Fruit fly (Drosophila melanogaster) whole organism, embryonic: ENCODE data around the gene Hpd.
A peak's percentile ranks its signal among the peaks of the same experiment; 100 is the strongest.

Experiments used
- Aef1 ChIP-seq: fragments of 200-800 bp; sonication (Bioruptor generic); IDR thresholded peaks from 3 replicates; pipeline ENCODE4 v1.3.6; 2022; ENCODE audit warnings: missing biosample characterization, missing genetic modification characterization
- Atf-2 ChIP-seq: fragments of 200-800 bp; sonication (Bioruptor generic); optimal IDR thresholded peaks from 2 replicates; lab custom pipeline; 2016; ENCODE audit warnings: missing biosample characterization, missing genetic modification characterization
- Atf6 ChIP-seq: fragments of 200-800 bp; sonication (Bioruptor generic); IDR thresholded peaks from 2 replicates; pipeline ENCODE4 v1.3.6; 2022; ENCODE audit warnings: missing biosample characterization, missing genetic modification characterization
- B-H2 ChIP-seq: fragments of 200-800 bp; sonication (Bioruptor generic); optimal IDR thresholded peaks from 2 replicates; lab custom pipeline; 2018; ENCODE audit warnings: missing biosample characterization, mild to moderate bottlenecking, missing genetic modification characterization
- Bdp1 ChIP-seq: fragments of 200-800 bp; sonication (Bioruptor generic); optimal IDR thresholded peaks from 3 replicates; lab custom pipeline; 2016; ENCODE audit warnings: missing biosample characterization, missing genetic modification characterization
- CG10543 ChIP-seq: fragments of 200-800 bp; sonication (Bioruptor generic); optimal IDR thresholded peaks from 3 replicates; lab custom pipeline; 2017; ENCODE audit warnings: missing biosample characterization, mild to moderate bottlenecking, missing genetic modification characterization, moderate library complexity
- CG12219 ChIP-seq: fragments of 200-800 bp; sonication (Bioruptor generic); optimal IDR thresholded peaks from 3 replicates; lab custom pipeline; 2018; ENCODE audit warnings: missing biosample characterization, mild to moderate bottlenecking, missing genetic modification characterization
- CG12391 ChIP-seq: fragments of 200-800 bp; sonication (Bioruptor generic); optimal IDR thresholded peaks from 3 replicates; lab custom pipeline; 2018; ENCODE audit warnings: missing biosample characterization, mild to moderate bottlenecking, missing genetic modification characterization, moderate library complexity
- CG1529 ChIP-seq: fragments of 200-800 bp; sonication (Bioruptor generic); optimal IDR thresholded peaks from 3 replicates; lab custom pipeline; 2018; ENCODE audit warnings: missing biosample characterization, missing genetic modification characterization
- CG15479 ChIP-seq: fragments of 200-800 bp; sonication (Bioruptor generic); optimal IDR thresholded peaks from 3 replicates; lab custom pipeline; 2019; ENCODE audit warnings: missing biosample characterization, mild to moderate bottlenecking, missing genetic modification characterization, moderate library complexity
- CG17328 ChIP-seq: fragments of 200-800 bp; sonication (Bioruptor generic); IDR thresholded peaks from 2 replicates; pipeline ENCODE4 v1.3.6; 2022; ENCODE audit warnings: missing biosample characterization, missing genetic modification characterization
- CG1832 ChIP-seq: fragments of 200-800 bp; sonication (Bioruptor generic); optimal IDR thresholded peaks from 2 replicates; lab custom pipeline; 2017; ENCODE audit warnings: missing biosample characterization, mild to moderate bottlenecking, missing genetic modification characterization, inconsistent platforms
- CG18599 ChIP-seq: fragments of 200-800 bp; sonication (Bioruptor generic); optimal IDR thresholded peaks from 3 replicates; lab custom pipeline; 2017; ENCODE audit warnings: missing biosample characterization, missing genetic modification characterization, mild to moderate bottlenecking, moderate library complexity, missing genetic modification reagents
- CG18764 ChIP-seq: fragments of 200-800 bp; sonication (Bioruptor generic); optimal IDR thresholded peaks from 3 replicates; lab custom pipeline; 2016; ENCODE audit warnings: missing biosample characterization, missing genetic modification characterization
- CG3065 ChIP-seq: fragments of 200-800 bp; sonication (Bioruptor generic); optimal IDR thresholded peaks from 2 replicates; lab custom pipeline; 2016; ENCODE audit warnings: missing biosample characterization, missing genetic modification characterization
- CG3163 ChIP-seq: fragments of 200-800 bp; sonication (Bioruptor generic); optimal IDR thresholded peaks from 3 replicates; lab custom pipeline; 2016; ENCODE audit warnings: missing biosample characterization, missing genetic modification characterization
- CG6654 ChIP-seq: fragments of 200-800 bp; sonication (Bioruptor generic); optimal IDR thresholded peaks from 2 replicates; lab custom pipeline; 2017; ENCODE audit warnings: missing biosample characterization, mild to moderate bottlenecking, missing genetic modification characterization
- CG6791 ChIP-seq: fragments of 200-800 bp; sonication (Bioruptor generic); IDR thresholded peaks from 3 replicates; pipeline ENCODE4 v1.3.6; 2022; ENCODE audit warnings: missing biosample characterization, missing genetic modification characterization; ENCODE audit not compliant: partially characterized antibody
- CG7745 ChIP-seq: fragments of 200-800 bp; sonication (Bioruptor generic); optimal IDR thresholded peaks from 2 replicates; lab custom pipeline; 2018; ENCODE audit warnings: missing biosample characterization, mild to moderate bottlenecking, missing genetic modification characterization, moderate library complexity
- CG8290 ChIP-seq, 3 experiments: fragments of 200-800 bp; sonication (Bioruptor generic); optimal IDR thresholded peaks; 2 replicates each; lab custom pipeline; 2016 to 2019; ENCODE audit warnings: missing biosample characterization in 3 of 3, missing genetic modification characterization in 3 of 3, mild to moderate bottlenecking in 2 of 3, moderate library complexity in 1 of 3
- CG8765 ChIP-seq: fragments of 200-800 bp; sonication (Bioruptor generic); IDR thresholded peaks from 2 replicates; pipeline ENCODE4 v1.3.6; 2022; ENCODE audit warnings: missing biosample characterization, missing genetic modification characterization
- CG9727 ChIP-seq: fragments of 200-800 bp; sonication (Bioruptor generic); optimal IDR thresholded peaks from 3 replicates; lab custom pipeline; 2017; ENCODE audit warnings: missing biosample characterization, mild to moderate bottlenecking, missing genetic modification characterization
- CG9817 ChIP-seq: fragments of 200-800 bp; sonication (Bioruptor generic); optimal IDR thresholded peaks from 2 replicates; lab custom pipeline; 2018; ENCODE audit warnings: missing biosample characterization, mild to moderate bottlenecking, missing genetic modification characterization, moderate library complexity
- Camta ChIP-seq: fragments of 200-800 bp; sonication (Bioruptor generic); optimal IDR thresholded peaks from 2 replicates; lab custom pipeline; 2016; ENCODE audit warnings: missing biosample characterization, missing genetic modification characterization
- Deaf1 ChIP-seq: fragments of 200-800 bp; optimal IDR thresholded peaks from 3 replicates; lab custom pipeline; 2019; ENCODE audit warnings: missing biosample characterization, mild to moderate bottlenecking, missing genetic modification characterization, moderate library complexity
- Dip3 ChIP-seq: fragments of 200-800 bp; sonication (Bioruptor generic); optimal IDR thresholded peaks from 3 replicates; lab custom pipeline; 2016; ENCODE audit warnings: missing biosample characterization, missing genetic modification characterization
- Ets65A ChIP-seq: fragments of 200-800 bp; sonication (Bioruptor generic); peaks from one replicate; lab custom pipeline; 2016; ENCODE audit warnings: missing biosample characterization, missing genetic modification characterization
- Fer1 ChIP-seq: fragments of 200-800 bp; sonication (Bioruptor generic); optimal IDR thresholded peaks from 2 replicates; lab custom pipeline; 2017; ENCODE audit warnings: missing biosample characterization, mild to moderate bottlenecking, missing genetic modification characterization
- HLH3B ChIP-seq: fragments of 200-800 bp; sonication (Bioruptor generic); IDR thresholded peaks from 2 replicates; pipeline ENCODE4 v1.3.6; 2022; ENCODE audit warnings: missing biosample characterization, missing genetic modification characterization
- Hey ChIP-seq: fragments of 200-800 bp; sonication (Bioruptor generic); optimal IDR thresholded peaks from 3 replicates; lab custom pipeline; 2018; ENCODE audit warnings: missing biosample characterization, mild to moderate bottlenecking, missing genetic modification characterization
- HmgD ChIP-seq: fragments of 200-800 bp; sonication (Bioruptor generic); optimal IDR thresholded peaks from 3 replicates; lab custom pipeline; 2016; ENCODE audit warnings: missing biosample characterization, missing genetic modification characterization
- Hsf ChIP-seq: fragments of 200-800 bp; sonication (Bioruptor generic); optimal IDR thresholded peaks from 3 replicates; lab custom pipeline; 2016; ENCODE audit warnings: missing biosample characterization, missing genetic modification characterization
- Max ChIP-seq: fragments of 200-800 bp; sonication (Bioruptor generic); optimal IDR thresholded peaks from 2 replicates; lab custom pipeline; 2016; ENCODE audit warnings: missing biosample characterization, mild to moderate bottlenecking, missing genetic modification characterization
- Oaz ChIP-seq: fragments of 200-800 bp; sonication (Bioruptor generic); IDR thresholded peaks from 2 replicates; pipeline ENCODE4 v1.3.6; 2022; ENCODE audit warnings: missing biosample characterization, missing genetic modification characterization
- PHDP ChIP-seq: fragments of 200-800 bp; sonication (Bioruptor generic); optimal IDR thresholded peaks from 3 replicates; lab custom pipeline; 2018; ENCODE audit warnings: missing biosample characterization, mild to moderate bottlenecking, missing genetic modification characterization, moderate library complexity
- Sin3A ChIP-seq: fragments of >200 bp; optimal IDR thresholded peaks from 2 replicates; lab custom pipeline; 2018
- TFAM ChIP-seq: fragments of 200-800 bp; sonication (Bioruptor generic); optimal IDR thresholded peaks from 2 replicates; lab custom pipeline; 2017; ENCODE audit warnings: missing biosample characterization, missing genetic modification characterization, inconsistent platforms
- ab ChIP-seq: fragments of 200-800 bp; sonication (Bioruptor generic); optimal IDR thresholded peaks from 2 replicates; lab custom pipeline; 2016; ENCODE audit warnings: missing biosample characterization, missing genetic modification characterization
- btn ChIP-seq: fragments of 200-800 bp; sonication (Bioruptor generic); optimal IDR thresholded peaks from 2 replicates; lab custom pipeline; 2016; ENCODE audit warnings: missing biosample characterization, missing genetic modification characterization
- ci ChIP-seq: fragments of 200-800 bp; sonication (Bioruptor generic); IDR thresholded peaks from 3 replicates; pipeline ENCODE4 v1.3.6; 2022; ENCODE audit warnings: missing biosample characterization, missing genetic modification characterization
- croc ChIP-seq: fragments of 200-800 bp; sonication (Bioruptor generic); conservative IDR thresholded peaks from 3 replicates; pipeline ENCODE4 v1.3.6; 2022; ENCODE audit warnings: missing biosample characterization, missing genetic modification characterization
- crp ChIP-seq, 2 experiments: fragments of 200-800 bp; sonication (Bioruptor generic); optimal IDR thresholded peaks; 2 replicates in 1 of 2; 3 replicates in 1 of 2; lab custom pipeline; 2017; ENCODE audit warnings: missing biosample characterization in 2 of 2, missing genetic modification characterization in 2 of 2, mild to moderate bottlenecking in 1 of 2, moderate library complexity in 1 of 2
- da ChIP-seq: fragments of 200-800 bp; sonication (Bioruptor generic); optimal IDR thresholded peaks from 2 replicates; lab custom pipeline; 2016; ENCODE audit warnings: missing biosample characterization, missing genetic modification characterization
- dati ChIP-seq: fragments of 200-800 bp; sonication (Bioruptor generic); IDR thresholded peaks from 2 replicates; pipeline ENCODE4 v1.3.6; 2022; ENCODE audit warnings: missing biosample characterization, missing genetic modification characterization
- disco-r ChIP-seq: fragments of 200-800 bp; sonication (Bioruptor generic); optimal IDR thresholded peaks from 2 replicates; lab custom pipeline; 2016; ENCODE audit warnings: missing biosample characterization, missing genetic modification characterization
- ems ChIP-seq: fragments of 200-800 bp; sonication (Bioruptor generic); optimal IDR thresholded peaks from 3 replicates; lab custom pipeline; 2016; ENCODE audit warnings: missing biosample characterization, missing genetic modification characterization
- fd102C ChIP-seq: fragments of 200-800 bp; sonication (Bioruptor generic); optimal IDR thresholded peaks from 2 replicates; lab custom pipeline; 2018; ENCODE audit warnings: missing biosample characterization, mild to moderate bottlenecking, missing genetic modification characterization, moderate library complexity
- fd64A ChIP-seq: fragments of 200-800 bp; sonication (Bioruptor generic); optimal IDR thresholded peaks from 3 replicates; lab custom pipeline; 2018; ENCODE audit warnings: missing biosample characterization, mild to moderate bottlenecking, missing genetic modification characterization
- grn ChIP-seq: fragments of 200-800 bp; sonication (Bioruptor generic); optimal IDR thresholded peaks from 3 replicates; lab custom pipeline; 2017; ENCODE audit warnings: missing biosample characterization, missing genetic modification characterization
- gro ChIP-seq: fragments of 200-800 bp; sonication (Bioruptor generic); optimal IDR thresholded peaks from 2 replicates; lab custom pipeline; 2016; ENCODE audit warnings: missing biosample characterization, missing genetic modification characterization
- pros ChIP-seq: fragments of 200-800 bp; sonication (Bioruptor generic); optimal IDR thresholded peaks from 3 replicates; lab custom pipeline; 2019; ENCODE audit warnings: missing biosample characterization, mild to moderate bottlenecking, missing genetic modification characterization, moderate library complexity
- scrt ChIP-seq: fragments of 200-800 bp; sonication (Bioruptor generic); optimal IDR thresholded peaks from 2 replicates; lab custom pipeline; 2018; ENCODE audit warnings: missing biosample characterization, mild to moderate bottlenecking, missing genetic modification characterization, moderate library complexity

The Hpd gene

DNA sequence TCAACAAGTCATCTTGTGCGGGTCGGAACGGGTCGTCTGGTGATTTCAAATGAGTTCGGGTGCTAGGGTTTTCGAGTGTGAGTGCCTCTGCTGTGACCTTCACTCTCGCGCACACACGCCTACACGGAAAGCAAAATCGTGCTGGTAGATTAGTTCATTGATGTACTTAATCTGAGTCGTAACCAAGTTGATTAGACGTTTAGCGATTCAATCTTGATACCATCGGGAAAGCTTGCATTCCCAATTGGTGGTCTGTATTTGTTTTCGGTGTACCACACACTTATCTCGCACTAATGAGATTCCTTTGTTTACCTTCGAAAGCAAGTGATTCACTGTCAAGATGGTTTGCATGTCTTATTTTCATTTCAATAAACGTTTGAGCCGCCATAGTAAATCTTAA, 50.7 kb downstream of the Hpd start (continued):
- TF ChIP-seq Sin3A (lab: Kevin White, UChicago) (no peak), Camta (GFP tag; lab: Kevin White, UChicago) (no peak), ems (GFP tag; lab: Kevin White, UChicago) (peak; percentile 46), Hsf (GFP tag; lab: Kevin White, UChicago) (peak; percentile 33), ab (no peak), Atf-2 (no peak), pros (no peak), ci (peak; percentile 27; the same call in 1 of the 3 replicates), crp (GFP tag; optimal IDR thresholded peaks at IDR 0.05; lab: Kevin White, UChicago) (no peak), PHDP (peak; percentile 47), Deaf1 (peak; percentile 17), Oaz (no peak), CG15479 (peak; percentile 26), CG7745 (no peak), Aef1 (GFP tag; lab: Robert Waterston, UW) (peak; percentile 57; the same call in 2 of the 3 replicates), CG6654 (no peak), croc (GFP tag; lab: Robert Waterston, UW) (no peak), TFAM (GFP tag; lab: Kevin White, UChicago) (no peak), CG3163 (GFP tag; lab: Kevin White, UChicago) (no peak), CG9817 (peak; percentile 8), CG9727 (GFP tag; lab: Kevin White, UChicago) (no peak), CG6791 (no peak), CG3065 (GFP tag; lab: Kevin White, UChicago) (no peak), CG12219 (GFP tag; lab: Kevin White, UChicago) (peak; percentile 34), Atf6 (peak; percentile 70), CG10543 (GFP tag; lab: Kevin White, UChicago) (no peak), Ets65A (peak; percentile 85), CG1832 (no peak), fd64A (GFP tag; lab: Kevin White, UChicago) (no peak), da (no peak), Hey (tag; lab: Kevin White, UChicago) (peak; percentile 21), Max (GFP tag; lab: Kevin White, UChicago) (peak; percentile 24), grn (GFP tag; lab: Kevin White, UChicago) (peak; percentile 78), dati (no peak), CG1529 (GFP tag; lab: Kevin White, UChicago) (no peak), Bdp1 (GFP tag; lab: Kevin White, UChicago) (no peak), CG18764 (GFP tag; lab: Kevin White, UChicago) (no peak), scrt (GFP tag; lab: Kevin White, UChicago) (no peak), btn (GFP tag; lab: Kevin White, UChicago) (no peak), HLH3B (GFP tag; lab: Robert Waterston, UW) (peak; percentile 31; the same call in 1 of the 2 replicates), disco-r (GFP tag; lab: Kevin White, UChicago) (no peak), CG8765 (no peak), CG8290 (GFP tag; optimal IDR thresholded peaks at IDR 0.05; lab: Kevin White, UChicago) (no peak), CG8290 (tag; optimal IDR thresholded peaks at IDR 0.05; lab: Kevin White, UChicago) (peak in 1 of 2 experiments; percentile 85), CG12391 (tag; lab: Kevin White, UChicago) (peak; percentile 20), gro (GFP tag; lab: Kevin White, UChicago) (peak; percentile 73), fd102C (GFP tag; lab: Kevin White, UChicago) (no peak), CG18599 (GFP tag; lab: Kevin White, UChicago) (peak; percentile 61), Dip3 (GFP tag; lab: Kevin White, UChicago) (no peak), HmgD (no peak), Fer1 (GFP tag; lab: Kevin White, UChicago) (peak; percentile 59), B-H2 (no peak), CG17328 (GFP tag; lab: Robert Waterston, UW) (peak; percentile 39; the same call in 1 of the 2 replicates)
